Fruit fly (Drosophila melanogaster): ENCODE results near the gene CG5254.

DNA sequence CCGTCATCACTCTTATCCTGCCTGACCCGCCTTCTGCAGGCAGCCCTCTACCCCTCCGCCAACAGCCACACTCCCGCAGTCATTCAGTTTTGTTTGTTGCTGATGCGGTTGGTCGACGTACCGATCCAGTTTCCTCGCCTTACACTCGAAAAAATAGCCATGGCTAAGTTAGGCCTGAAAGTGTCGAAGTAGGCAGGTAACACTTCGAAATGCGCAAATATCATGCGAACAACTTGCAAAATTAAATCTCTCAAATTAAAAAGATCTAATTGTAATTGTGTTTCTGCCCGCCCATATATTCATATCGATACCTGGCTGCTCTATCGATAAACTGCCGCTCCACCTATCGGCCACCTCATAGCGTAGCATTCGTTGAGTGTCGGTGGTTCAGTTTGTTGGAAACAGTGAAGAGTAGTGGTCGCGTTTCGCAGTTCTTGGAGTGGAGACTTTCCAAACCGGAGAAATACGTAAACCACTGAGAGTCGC is 19.5 kb downstream of the CG5254 start, which contains the start of gene fz3:
- TF ChIP-seq Vsx2 (GFP tag; optimal IDR thresholded peaks at IDR 0.05; ENCODE audit: partially characterized antibody) (no peak), Myc (optimal IDR thresholded peaks at IDR 0.05) (no peak), woc (GFP tag; optimal IDR thresholded peaks at IDR 0.05) (peak; percentile 63), sv (GFP tag; optimal IDR thresholded peaks at IDR 0.05) (no peak), dsf (GFP tag; optimal IDR thresholded peaks at IDR 0.05; ENCODE audit: borderline replicate concordance) (no peak), Hr83 (GFP tag; optimal IDR thresholded peaks at IDR 0.05; ENCODE audit: poor library complexity, severe bottlenecking) (peak; percentile 73), sage (GFP tag; optimal IDR thresholded peaks at IDR 0.05) (no peak), br (GFP tag; optimal IDR thresholded peaks at IDR 0.05) (peak; percentile 77)

All from whole organism, wandering third instar larva.